Worm (Caenorhabditis elegans): ENCODE measurements around the gene sluh-7.

DNA sequence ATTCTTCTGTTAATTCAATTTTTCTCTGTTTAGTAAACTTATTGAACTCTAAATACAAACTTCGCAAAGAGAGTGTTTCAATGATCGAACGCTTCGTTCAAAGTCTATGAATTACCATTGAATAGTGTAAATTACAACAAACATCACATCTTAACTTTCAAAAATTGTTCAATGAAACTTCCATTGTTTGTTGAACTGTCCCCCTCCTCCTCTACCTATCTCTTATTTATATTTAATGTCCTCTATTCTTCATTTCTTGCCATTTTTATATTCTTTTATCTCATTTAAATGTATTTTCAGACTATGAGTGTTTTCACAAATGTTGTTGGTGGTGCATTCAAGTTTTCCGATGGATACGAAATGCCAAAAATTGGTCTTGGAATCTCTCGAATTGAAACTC, 16.4 kb downstream of the sluh-7 start, which contains the start of gene K07C5.2:
- TF ChIP-seq nhr-11 (tag; optimal IDR thresholded peaks at IDR 0.05) (no peak), ceh-24 (tag; optimal IDR thresholded peaks at IDR 0.05) (no peak), ceh-45 (GFP tag; IDR thresholded peaks at IDR 0.05) (no peak), hlh-8 (tag; optimal IDR thresholded peaks at IDR 0.05) (no peak), npax-4 (tag; optimal IDR thresholded peaks at IDR 0.05) (no peak), nfya-1 (tag; optimal IDR thresholded peaks at IDR 0.05) (no peak), ztf-16 (tag; optimal IDR thresholded peaks at IDR 0.05) (no peak), pax-1 (tag; optimal IDR thresholded peaks at IDR 0.05) (no peak), ceh-48 (tag; optimal IDR thresholded peaks at IDR 0.05) (no peak), dve-1 (tag; optimal IDR thresholded peaks at IDR 0.05) (no peak)

All from whole organism, late embryonic.